Fruit fly (Drosophila melanogaster) whole organism, embryonic: ENCODE measurements around the gene foxo.

Experiments
- Asciz ChIP-seq: fragments of 200-800 bp; sonication (Bioruptor generic); optimal IDR thresholded peaks from 2 replicates; lab custom pipeline; 2017; ENCODE audit warnings: missing biosample characterization, mild to moderate bottlenecking, missing genetic modification characterization, missing genetic modification reagents
- Atf3 ChIP-seq: fragments of 200-800 bp; sonication (Bioruptor generic); optimal IDR thresholded peaks from 3 replicates; lab custom pipeline; 2016; ENCODE audit warnings: missing biosample characterization, missing genetic modification characterization
- CG11695 ChIP-seq: fragments of 200-800 bp; sonication (Bioruptor generic); IDR thresholded peaks from 3 replicates; pipeline ENCODE4 v1.3.6; 2022; ENCODE audit warnings: missing biosample characterization, missing genetic modification characterization
- CG17359 ChIP-seq: fragments of 200-800 bp; sonication (Bioruptor generic); optimal IDR thresholded peaks from 3 replicates; lab custom pipeline; 2018; ENCODE audit warnings: missing biosample characterization, mild to moderate bottlenecking, missing genetic modification characterization, moderate library complexity
- CG1792 ChIP-seq: fragments of 200-800 bp; sonication (Bioruptor generic); optimal IDR thresholded peaks from 2 replicates; lab custom pipeline; 2016; ENCODE audit warnings: missing biosample characterization, missing genetic modification characterization
- CG1832 ChIP-seq: fragments of 200-800 bp; sonication (Bioruptor generic); optimal IDR thresholded peaks from 2 replicates; lab custom pipeline; 2017; ENCODE audit warnings: missing biosample characterization, mild to moderate bottlenecking, missing genetic modification characterization, inconsistent platforms
- CG18599 ChIP-seq: fragments of 200-800 bp; sonication (Bioruptor generic); optimal IDR thresholded peaks from 3 replicates; lab custom pipeline; 2017; ENCODE audit warnings: missing biosample characterization, missing genetic modification characterization, mild to moderate bottlenecking, moderate library complexity, missing genetic modification reagents
- CG2129 ChIP-seq: fragments of 200-800 bp; sonication (Bioruptor generic); IDR thresholded peaks from 2 replicates; pipeline ENCODE4 v1.3.6; 2022; ENCODE audit warnings: missing biosample characterization, missing genetic modification characterization; ENCODE audit not compliant: partially characterized antibody
- CG34224 ChIP-seq: fragments of 200-800 bp; sonication (Bioruptor generic); IDR thresholded peaks from 3 replicates; pipeline ENCODE4 v1.3.6; 2022; ENCODE audit warnings: missing biosample characterization, missing genetic modification characterization; ENCODE audit not compliant: partially characterized antibody
- CG8290 ChIP-seq, 3 experiments: fragments of 200-800 bp; sonication (Bioruptor generic); optimal IDR thresholded peaks; 2 replicates each; lab custom pipeline; 2016 to 2019; ENCODE audit warnings: missing biosample characterization in 3 of 3, missing genetic modification characterization in 3 of 3, mild to moderate bottlenecking in 2 of 3, moderate library complexity in 1 of 3
- CG8388 ChIP-seq: fragments of 200-800 bp; sonication (Bioruptor generic); optimal IDR thresholded peaks from 2 replicates; lab custom pipeline; 2019; ENCODE audit warnings: missing biosample characterization, mild to moderate bottlenecking, missing genetic modification characterization, moderate library complexity
- CG8944 ChIP-seq: fragments of 200-800 bp; sonication (Bioruptor generic); optimal IDR thresholded peaks from 3 replicates; lab custom pipeline; 2016; ENCODE audit warnings: missing biosample characterization, missing genetic modification characterization
- Camta ChIP-seq: fragments of 200-800 bp; sonication (Bioruptor generic); optimal IDR thresholded peaks from 2 replicates; lab custom pipeline; 2016; ENCODE audit warnings: missing biosample characterization, missing genetic modification characterization
- D ChIP-seq, 2 experiments: fragments of 200-800 bp in 1 of 2; fragments of >200 bp in 1 of 2; sonication (Bioruptor generic) in 1 of 2; optimal IDR thresholded peaks; 2 replicates in 1 of 2; 3 replicates in 1 of 2; lab custom pipeline; 2017; ENCODE audit warnings: mild to moderate bottlenecking in 1 of 2, missing biosample characterization in 1 of 2, missing genetic modification characterization in 1 of 2, missing genetic modification reagents in 1 of 2
- Drgx ChIP-seq: fragments of 200-800 bp; sonication (Bioruptor generic); IDR thresholded peaks from 2 replicates; pipeline ENCODE4 v1.3.6; 2022; ENCODE audit warnings: missing biosample characterization, missing genetic modification characterization
- Gug ChIP-seq: fragments of 200-800 bp; sonication (Bioruptor generic); IDR thresholded peaks from 4 replicates; pipeline ENCODE4 v1.3.6; 2022; ENCODE audit warnings: missing biosample characterization, missing genetic modification characterization
- Hmr ChIP-seq: fragments of 200-800 bp; sonication (Bioruptor generic); optimal IDR thresholded peaks from 3 replicates; lab custom pipeline; 2017; ENCODE audit warnings: mild to moderate bottlenecking, missing biosample characterization, missing genetic modification reagents, missing genetic modification characterization
- Kr ChIP-seq: fragments of 200-800 bp; sonication (Bioruptor generic); optimal IDR thresholded peaks from 2 replicates; lab custom pipeline; 2017; ENCODE audit warnings: missing biosample characterization, mild to moderate bottlenecking, missing genetic modification characterization
- Lim3 ChIP-seq: fragments of 200-800 bp; sonication (Bioruptor generic); IDR thresholded peaks from 2 replicates; pipeline ENCODE4 v1.3.6; 2022; ENCODE audit warnings: missing biosample characterization, missing genetic modification characterization
- Mes4 ChIP-seq: fragments of 200-800 bp; sonication (Bioruptor generic); optimal IDR thresholded peaks from 2 replicates; lab custom pipeline; 2016; ENCODE audit warnings: missing biosample characterization, missing genetic modification characterization
- Mrtf ChIP-seq: fragments of 200-800 bp; sonication (Bioruptor generic); IDR thresholded peaks from 3 replicates; pipeline ENCODE4 v1.3.6; 2022; ENCODE audit warnings: missing biosample characterization, missing genetic modification characterization
- NK7.1 ChIP-seq: fragments of 200-800 bp; sonication (Bioruptor generic); optimal IDR thresholded peaks from 3 replicates; lab custom pipeline; 2016; ENCODE audit warnings: missing biosample characterization, missing genetic modification characterization
- Nf-YB ChIP-seq: fragments of 200-800 bp; sonication (Bioruptor generic); optimal IDR thresholded peaks from 3 replicates; lab custom pipeline; 2019; ENCODE audit warnings: missing biosample characterization, mild to moderate bottlenecking, missing genetic modification characterization, moderate library complexity
- Opbp ChIP-seq: fragments of 200-800 bp; sonication (Bioruptor generic); IDR thresholded peaks from 3 replicates; pipeline ENCODE4 v1.3.6; 2022; ENCODE audit warnings: missing biosample characterization, missing genetic modification characterization; ENCODE audit not compliant: partially characterized antibody
- Optix ChIP-seq: fragments of 200-800 bp; sonication (Bioruptor generic); IDR thresholded peaks from 3 replicates; pipeline ENCODE4 v1.3.6; 2022; ENCODE audit warnings: missing biosample characterization, missing genetic modification characterization
- PHDP ChIP-seq: fragments of 200-800 bp; sonication (Bioruptor generic); optimal IDR thresholded peaks from 3 replicates; lab custom pipeline; 2018; ENCODE audit warnings: missing biosample characterization, mild to moderate bottlenecking, missing genetic modification characterization, moderate library complexity
- Poxn ChIP-seq: fragments of 200-800 bp; sonication (Bioruptor generic); IDR thresholded peaks from 2 replicates; pipeline ENCODE4 v1.3.6; 2022; ENCODE audit warnings: missing biosample characterization, missing genetic modification characterization
- Sin3A ChIP-seq: fragments of >200 bp; optimal IDR thresholded peaks from 2 replicates; lab custom pipeline; 2018
- Sry-δ ChIP-seq: fragments of 200-800 bp; sonication (Bioruptor generic); optimal IDR thresholded peaks from 2 replicates; lab custom pipeline; 2016; ENCODE audit warnings: missing biosample characterization, missing genetic modification characterization
- Ssrp ChIP-seq: fragments of 200-800 bp; sonication (Bioruptor generic); optimal IDR thresholded peaks from 2 replicates; lab custom pipeline; 2018; ENCODE audit warnings: missing biosample characterization, mild to moderate bottlenecking, missing genetic modification characterization, moderate library complexity
- Tbp ChIP-seq: fragments of >200 bp; optimal IDR thresholded peaks from 2 replicates; lab custom pipeline; 2018; ENCODE audit warnings: missing biosample characterization, missing genetic modification characterization
- croc ChIP-seq: fragments of 200-800 bp; sonication (Bioruptor generic); conservative IDR thresholded peaks from 3 replicates; pipeline ENCODE4 v1.3.6; 2022; ENCODE audit warnings: missing biosample characterization, missing genetic modification characterization
- danr ChIP-seq: fragments of 200-800 bp; sonication (Bioruptor generic); IDR thresholded peaks from 2 replicates; pipeline ENCODE4 v1.3.6; 2022; ENCODE audit warnings: missing biosample characterization, missing genetic modification characterization
- emc ChIP-seq: fragments of 200-800 bp; sonication (Bioruptor generic); optimal IDR thresholded peaks from 2 replicates; lab custom pipeline; 2016; ENCODE audit warnings: missing biosample characterization, missing genetic modification characterization
- fd102C ChIP-seq: fragments of 200-800 bp; sonication (Bioruptor generic); optimal IDR thresholded peaks from 2 replicates; lab custom pipeline; 2018; ENCODE audit warnings: missing biosample characterization, mild to moderate bottlenecking, missing genetic modification characterization, moderate library complexity
- fru ChIP-seq: fragments of >200 bp; optimal IDR thresholded peaks from 2 replicates; lab custom pipeline; 2017
- ind ChIP-seq: fragments of 200-800 bp; sonication (Bioruptor generic); optimal IDR thresholded peaks from 3 replicates; lab custom pipeline; 2016; ENCODE audit warnings: missing biosample characterization, missing genetic modification characterization
- mirr ChIP-seq: fragments of 200-800 bp; sonication (Bioruptor generic); optimal IDR thresholded peaks from 3 replicates; lab custom pipeline; 2018; ENCODE audit warnings: missing biosample characterization, mild to moderate bottlenecking, missing genetic modification characterization
- oc ChIP-seq: fragments of 200-800 bp; sonication (Bioruptor generic); optimal IDR thresholded peaks from 2 replicates; lab custom pipeline; 2018; ENCODE audit warnings: missing biosample characterization, mild to moderate bottlenecking, missing genetic modification characterization, moderate library complexity
- pita ChIP-seq: fragments of 200-800 bp; sonication (Bioruptor generic); optimal IDR thresholded peaks from 2 replicates; lab custom pipeline; 2017; ENCODE audit warnings: missing biosample characterization, mild to moderate bottlenecking, missing genetic modification characterization
- pros ChIP-seq: fragments of 200-800 bp; sonication (Bioruptor generic); optimal IDR thresholded peaks from 3 replicates; lab custom pipeline; 2019; ENCODE audit warnings: missing biosample characterization, mild to moderate bottlenecking, missing genetic modification characterization, moderate library complexity
- run ChIP-seq: fragments of 200-800 bp; sonication (Bioruptor generic); optimal IDR thresholded peaks from 3 replicates; lab custom pipeline; 2018; ENCODE audit warnings: missing biosample characterization, mild to moderate bottlenecking, missing genetic modification characterization
- salm ChIP-seq: fragments of 200-800 bp; sonication (Bioruptor generic); optimal IDR thresholded peaks from 2 replicates; lab custom pipeline; 2018; ENCODE audit warnings: missing biosample characterization, mild to moderate bottlenecking, missing genetic modification characterization
- sima ChIP-seq: fragments of 200-800 bp; sonication (Bioruptor generic); optimal IDR thresholded peaks from 2 replicates; lab custom pipeline; 2016; ENCODE audit warnings: missing biosample characterization, missing genetic modification characterization
- slbo ChIP-seq: fragments of 200-800 bp; sonication (Bioruptor generic); IDR thresholded peaks from 2 replicates; pipeline ENCODE4 v1.3.6; 2022; ENCODE audit warnings: missing biosample characterization, missing genetic modification characterization
- tio ChIP-seq: fragments of 200-800 bp; sonication (Bioruptor generic); optimal IDR thresholded peaks from 2 replicates; lab custom pipeline; 2017; ENCODE audit warnings: missing biosample characterization, missing genetic modification characterization, inconsistent platforms
- tll ChIP-seq, 2 experiments: fragments of 200-800 bp in 1 of 2; fragments of >200 bp in 1 of 2; sonication (Bioruptor generic) in 1 of 2; optimal IDR thresholded peaks; 2 replicates each; lab custom pipeline; 2017 to 2019; ENCODE audit warnings: missing biosample characterization in 2 of 2, missing genetic modification characterization in 2 of 2, mild to moderate bottlenecking in 1 of 2, moderate library complexity in 1 of 2
- usp ChIP-seq: fragments of >200 bp; optimal IDR thresholded peaks from 2 replicates; lab custom pipeline; 2017; ENCODE audit warnings: missing biosample characterization, missing genetic modification characterization
- wek ChIP-seq: fragments of 200-800 bp; sonication (Bioruptor generic); optimal IDR thresholded peaks from 3 replicates; lab custom pipeline; 2018; ENCODE audit warnings: missing biosample characterization, mild to moderate bottlenecking, missing genetic modification characterization, moderate library complexity
- z ChIP-seq: fragments of 200-800 bp; sonication (Bioruptor generic); IDR thresholded peaks from 3 replicates; pipeline ENCODE4 v1.3.6; 2022; ENCODE audit warnings: missing biosample characterization, missing genetic modification characterization
- zfh1 ChIP-seq: fragments of 200-800 bp; sonication (Bioruptor generic); IDR thresholded peaks from 3 replicates; pipeline ENCODE4 v1.3.6; 2022; ENCODE audit warnings: missing biosample characterization, missing genetic modification characterization

foxo gene

DNA sequence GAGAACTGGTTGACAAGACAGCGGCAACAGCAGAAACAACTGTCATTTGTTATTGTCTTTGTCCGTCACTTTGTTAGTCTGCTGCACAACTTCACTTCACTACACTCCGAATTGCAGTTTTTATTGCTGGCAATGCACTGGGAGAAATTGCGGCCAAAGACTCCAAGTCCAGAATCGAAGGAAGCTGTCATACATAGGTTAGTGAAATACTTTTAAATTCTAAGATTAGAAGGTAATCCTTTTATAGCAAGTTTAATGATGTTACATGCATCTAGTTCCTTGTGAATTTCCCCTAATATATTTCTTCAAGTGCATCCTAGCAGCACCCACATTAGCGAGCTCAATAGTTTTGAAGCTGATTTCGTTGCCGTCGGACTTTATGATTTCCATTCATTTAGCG, 47.9 kb upstream of the foxo start (continued):
- TF ChIP-seq sima (GFP tag; lab: Kevin White, UChicago) (no peak), ind (GFP tag; lab: Kevin White, UChicago) (peak; percentile 29), fru (lab: Kevin White, UChicago) (no peak), CG34224 (GFP tag; lab: Robert Waterston, UW) (no peak), Tbp (GFP tag; lab: Kevin White, UChicago) (no peak), Sin3A (lab: Kevin White, UChicago) (no peak), pros (GFP tag; lab: Kevin White, UChicago) (no peak), tio (GFP tag; lab: Kevin White, UChicago) (no peak), Drgx (GFP tag; lab: Robert Waterston, UW) (peak; percentile 94), CG17359 (tag; lab: Kevin White, UChicago) (peak; percentile 74), Kr (GFP tag; lab: Kevin White, UChicago) (no peak), Lim3 (no peak), Nf-YB (no peak), Ssrp (tag; lab: Kevin White, UChicago) (peak; percentile 34), CG1832 (GFP tag; lab: Kevin White, UChicago) (no peak), emc (GFP tag; lab: Kevin White, UChicago) (no peak), CG2129 (GFP tag; lab: Robert Waterston, UW) (no peak), usp (GFP tag; lab: Kevin White, UChicago) (no peak), Optix (GFP tag; lab: Robert Waterston, UW) (peak; percentile 37; the same call in 1 of the 3 replicates), pita (GFP tag; lab: Kevin White, UChicago) (no peak), Gug (GFP tag; lab: Robert Waterston, UW) (no peak; the same call in 3 of the 4 replicates), CG1792 (GFP tag; lab: Kevin White, UChicago) (no peak), oc (no peak), Atf3 (no peak), fd102C (peak; percentile 18), croc (peak; percentile 52; the same call in 2 of the 3 replicates), tll (GFP tag; optimal IDR thresholded peaks at IDR 0.05; lab: Kevin White, UChicago) (no peak), slbo (no peak), Asciz (GFP tag; lab: Kevin White, UChicago) (peak; percentile 49), D (optimal IDR thresholded peaks at IDR 0.05; lab: Kevin White, UChicago) (no peak), D (GFP tag; optimal IDR thresholded peaks at IDR 0.05; lab: Kevin White, UChicago) (peak; percentile 44), Mes4 (no peak), mirr (GFP tag; lab: Kevin White, UChicago) (no peak), CG8388 (GFP tag; lab: Kevin White, UChicago) (peak; percentile 47), Hmr (GFP tag; lab: Kevin White, UChicago) (no peak), CG8944 (GFP tag; lab: Kevin White, UChicago) (peak; percentile 34), PHDP (tag; lab: Kevin White, UChicago) (peak; percentile 13), CG8290 (GFP tag; optimal IDR thresholded peaks at IDR 0.05; lab: Kevin White, UChicago) (no peak), CG8290 (tag; optimal IDR thresholded peaks at IDR 0.05; lab: Kevin White, UChicago) (no peak), Sry-δ (peak; percentile 23), wek (GFP tag; lab: Kevin White, UChicago) (no peak), CG18599 (GFP tag; lab: Kevin White, UChicago) (no peak), Poxn (GFP tag; lab: Robert Waterston, UW) (no peak), run (tag; lab: Kevin White, UChicago) (no peak), danr (GFP tag; lab: Robert Waterston, UW) (peak; percentile 33; the same call in 1 of the 2 replicates), zfh1 (peak; percentile 75), Opbp (GFP tag; lab: Robert Waterston, UW) (no peak), Mrtf (no peak), CG11695 (GFP tag; lab: Robert Waterston, UW) (no peak), Camta (GFP tag; lab: Kevin White, UChicago) (no peak), z (GFP tag; lab: Robert Waterston, UW) (no peak), NK7.1 (GFP tag; lab: Kevin White, UChicago) (no peak), salm (no peak)
